Worm (Caenorhabditis elegans) whole organism, late embryonic: ENCODE results near the gene Y62E10A.24.

Source experiments
- C08G9.2 ChIP-seq: sonication (generic microtip); optimal IDR thresholded peaks from 2 replicates; lab custom pipeline; 2016; ENCODE audit warnings: mild to moderate bottlenecking, missing genetic modification characterization, moderate library complexity, missing compliant biosample characterization
- C38D4.7 ChIP-seq: fragments of 200-800 bp; sonication (Bioruptor generic); optimal IDR thresholded peaks from 2 replicates; lab custom pipeline; 2018; ENCODE audit warnings: mild to moderate bottlenecking, missing genetic modification characterization, moderate library complexity, missing compliant biosample characterization
- K09A11.1 ChIP-seq: sonication (generic microtip); optimal IDR thresholded peaks from 2 replicates; lab custom pipeline; 2017; ENCODE audit warnings: antibody characterized with exemption, mild to moderate bottlenecking, missing genetic modification characterization, missing compliant biosample characterization; ENCODE audit not compliant: insufficient read depth
- T23F11.4 ChIP-seq: fragments of 200-800 bp; sonication (Bioruptor generic); optimal IDR thresholded peaks from 2 replicates; lab custom pipeline; 2018; ENCODE audit warnings: mild to moderate bottlenecking, missing genetic modification characterization, missing compliant biosample characterization
- ceh-14 ChIP-seq: sonication (generic microtip); optimal IDR thresholded peaks from 2 replicates; lab custom pipeline; 2016; ENCODE audit warnings: missing genotype, missing genetic modification characterization, missing compliant biosample characterization
- ceh-18 ChIP-seq: sonication (generic microtip); optimal IDR thresholded peaks from 2 replicates; lab custom pipeline; 2016; ENCODE audit warnings: missing genetic modification characterization, missing compliant biosample characterization
- ceh-19 ChIP-seq: fragments of 200-800 bp; sonication (Bioruptor generic); optimal IDR thresholded peaks from 2 replicates; lab custom pipeline; 2018; ENCODE audit warnings: mild to moderate bottlenecking, missing genetic modification characterization, missing compliant biosample characterization
- ceh-30 ChIP-seq: fragments of 150-350 bp; optimal IDR thresholded peaks from 2 replicates; lab custom pipeline; 2014; ENCODE audit warnings: missing biosample characterization, missing genetic modification characterization
- ceh-48 ChIP-seq: sonication (generic microtip); optimal IDR thresholded peaks from 2 replicates; lab custom pipeline; 2016; ENCODE audit warnings: missing genetic modification characterization, inconsistent platforms, missing compliant biosample characterization
- ceh-6 ChIP-seq: fragments of 200-800 bp; sonication (Bioruptor generic); optimal IDR thresholded peaks from 2 replicates; lab custom pipeline; 2018; ENCODE audit warnings: mild to moderate bottlenecking, missing genetic modification characterization, missing compliant biosample characterization
- ceh-9 ChIP-seq: sonication (generic microtip); optimal IDR thresholded peaks from 2 replicates; lab custom pipeline; 2016; ENCODE audit warnings: mild to moderate bottlenecking, missing genetic modification characterization, inconsistent platforms, missing compliant biosample characterization
- elt-2 ChIP-seq: sonication (generic microtip); optimal IDR thresholded peaks from 2 replicates; lab custom pipeline; 2016; ENCODE audit warnings: missing genetic modification reagents, missing genetic modification characterization, missing compliant biosample characterization
- elt-4 ChIP-seq: sonication (generic microtip); optimal IDR thresholded peaks from 2 replicates; lab custom pipeline; 2016; ENCODE audit warnings: missing genetic modification characterization, missing compliant biosample characterization
- eyg-1 ChIP-seq: sonication (generic microtip); optimal IDR thresholded peaks from 2 replicates; lab custom pipeline; 2016; ENCODE audit warnings: missing genotype, missing genetic modification characterization, missing compliant biosample characterization
- fax-1 ChIP-seq: sonication (generic microtip); optimal IDR thresholded peaks from 2 replicates; lab custom pipeline; 2016; ENCODE audit warnings: missing genotype, missing genetic modification characterization, missing compliant biosample characterization
- fkh-6 ChIP-seq: sonication (generic microtip); optimal IDR thresholded peaks from 2 replicates; lab custom pipeline; 2016; ENCODE audit warnings: missing genetic modification characterization, missing compliant biosample characterization
- gmeb-2 ChIP-seq: sonication (generic microtip); optimal IDR thresholded peaks from 2 replicates; lab custom pipeline; 2016; ENCODE audit warnings: missing genetic modification characterization, inconsistent platforms, missing compliant biosample characterization
- hlh-30 ChIP-seq: sonication (generic microtip); optimal IDR thresholded peaks from 2 replicates; lab custom pipeline; 2017; ENCODE audit warnings: antibody characterized with exemption, missing genetic modification characterization, missing compliant biosample characterization; ENCODE audit not compliant: insufficient read depth
- hlh-8 ChIP-seq: sonication (generic microtip); optimal IDR thresholded peaks from 2 replicates; lab custom pipeline; 2016; ENCODE audit warnings: missing genotype, missing genetic modification characterization, missing compliant biosample characterization
- lim-6 ChIP-seq: sonication (generic microtip); optimal IDR thresholded peaks from 2 replicates; lab custom pipeline; 2016; ENCODE audit warnings: missing genetic modification characterization, missing compliant biosample characterization
- madf-2 ChIP-seq: sonication (generic microtip); optimal IDR thresholded peaks from 2 replicates; lab custom pipeline; 2017; ENCODE audit warnings: missing genetic modification characterization, missing compliant biosample characterization
- nfya-1 ChIP-seq: sonication (generic microtip); optimal IDR thresholded peaks from 2 replicates; lab custom pipeline; 2017; ENCODE audit warnings: missing genetic modification characterization, mild to moderate bottlenecking, missing compliant biosample characterization, antibody characterized with exemption, moderate library complexity
- odd-2 ChIP-seq: sonication (generic microtip); optimal IDR thresholded peaks from 2 replicates; lab custom pipeline; 2017; ENCODE audit warnings: antibody characterized with exemption, mild to moderate bottlenecking, missing genetic modification characterization, missing compliant biosample characterization
- pag-3 ChIP-seq: sonication (generic microtip); optimal IDR thresholded peaks from 2 replicates; lab custom pipeline; 2016; ENCODE audit warnings: missing compliant biosample characterization, missing genetic modification characterization, borderline replicate concordance
- pqm-1 ChIP-seq: sonication (generic microtip); optimal IDR thresholded peaks from 2 replicates; lab custom pipeline; 2016; ENCODE audit warnings: missing genetic modification characterization, missing compliant biosample characterization
- pros-1 ChIP-seq: fragments of 150-350 bp; optimal IDR thresholded peaks from 2 replicates; lab custom pipeline; 2014; ENCODE audit warnings: missing biosample characterization, missing genetic modification reagents, missing genetic modification characterization
- sdc-2 ChIP-seq: sonication (generic microtip); optimal IDR thresholded peaks from 2 replicates; lab custom pipeline; 2016; ENCODE audit warnings: missing genotype, missing genetic modification characterization, missing compliant biosample characterization
- syd-9 ChIP-seq: sonication (generic microtip); optimal IDR thresholded peaks from 2 replicates; lab custom pipeline; 2016; ENCODE audit warnings: mild to moderate bottlenecking, missing genetic modification characterization, moderate library complexity, missing compliant biosample characterization
- tbx-7 ChIP-seq: sonication (generic microtip); optimal IDR thresholded peaks from 2 replicates; lab custom pipeline; 2016; ENCODE audit warnings: missing genotype, missing genetic modification characterization, missing compliant biosample characterization
- ttx-3 ChIP-seq: sonication (generic microtip); optimal IDR thresholded peaks from 2 replicates; lab custom pipeline; 2016; ENCODE audit warnings: missing genetic modification reagents, missing genetic modification characterization, missing compliant biosample characterization
- unc-3 ChIP-seq, 2 experiments: fragments of 200-800 bp in 1 of 2; sonication (Bioruptor generic) in 1 of 2; sonication (generic microtip) in 1 of 2; conservative IDR thresholded peaks in 1 of 2; optimal IDR thresholded peaks in 1 of 2; 2 replicates each; pipeline versions ENCODE4 v1.3.6 to Lab custom; 2016 to 2022; ENCODE audit warnings: missing compliant biosample characterization in 2 of 2, missing genetic modification characterization in 2 of 2, missing genetic modification reagents in 1 of 2
- unc-55 ChIP-seq: sonication (generic microtip); optimal IDR thresholded peaks from 2 replicates; lab custom pipeline; 2017; ENCODE audit warnings: missing biosample characterization, missing genetic modification reagents, missing genetic modification characterization

Y62E10A.24 gene

ce11 chrIV:13370235-13370739 is at the start of gene Y62E10A.24, which contains the start of the genes rla-2 and popl-7:
Gene Y62E10A.24, plus strand, starts transcription at chrIV:13370710.
Gene rla-2, minus strand, starts transcription at chrIV:13370285.
Gene popl-7, plus strand, starts transcription at chrIV:13370689.
- TF ChIP-seq K09A11.1 (no peak), hlh-30 (tag; lab: Kevin White, UChicago) (no peak), eyg-1 (tag; lab: Kevin White, UChicago) (no peak), unc-3 (GFP tag; conservative IDR thresholded peaks at IDR 0.05; lab: Robert Waterston, UW) (no peak), unc-3 (tag; optimal IDR thresholded peaks at IDR 0.05; lab: Kevin White, UChicago) (no peak), ceh-48 (no peak), ceh-18 (tag; lab: Kevin White, UChicago) (no peak), syd-9 (tag; lab: Kevin White, UChicago) (no peak), ceh-6 (no peak), T23F11.4 (GFP tag; lab: Kevin White, UChicago) (no peak), hlh-8 (tag; lab: Kevin White, UChicago) (no peak), odd-2 (tag; lab: Kevin White, UChicago) (no peak), ceh-19 (GFP tag; lab: Kevin White, UChicago) (no peak), gmeb-2 (no peak), ttx-3 (no peak)

- TF ChIP-seq ceh-30 (tag; lab: Kevin White, UChicago) (no peak), ceh-14 (tag; lab: Kevin White, UChicago) (no peak), pqm-1 (tag; lab: Kevin White, UChicago) (no peak), fkh-6 (tag; lab: Kevin White, UChicago) (no peak)
Measured at ce11 chrIV:13322429-13322828, 48.1 kb upstream of the Y62E10A.24 start.

- TF ChIP-seq ttx-3 (no peak), unc-55 (GFP tag; lab: Kevin White, UChicago) (no peak), pag-3 (tag; lab: Kevin White, UChicago) (no peak)
Measured at ce11 chrIV:13323823-13324359, 46.6 kb upstream of the Y62E10A.24 start, which contains the start of gene fat-2. Gene fat-2, plus strand, starts transcription at chrIV:13323873.

- TF ChIP-seq elt-2 (tag; lab: Kevin White, UChicago) (peak; percentile 50), syd-9 (tag; lab: Kevin White, UChicago) (no peak), C08G9.2 (tag; lab: Kevin White, UChicago) (no peak), ceh-9 (tag; lab: Kevin White, UChicago) (no peak), fax-1 (no peak), elt-4 (tag; lab: Kevin White, UChicago) (no peak)
Measured at ce11 chrIV:13327064-13327463, 43.4 kb upstream of the Y62E10A.24 start.

ce11 chrIV:13328059-13328458 is 42.5 kb upstream of the Y62E10A.24 start, which contains the start of gene far-6:
Gene far-6, plus strand, starts transcription at chrIV:13328359.
- TF ChIP-seq lim-6 (tag; lab: Kevin White, UChicago) (no peak), pqm-1 (tag; lab: Kevin White, UChicago) (no peak), nfya-1 (tag; lab: Kevin White, UChicago) (no peak), tbx-7 (tag; lab: Kevin White, UChicago) (no peak), sdc-2 (tag; lab: Kevin White, UChicago) (no peak), C38D4.7 (GFP tag; lab: Kevin White, UChicago) (no peak), madf-2 (tag; lab: Kevin White, UChicago) (no peak), pros-1 (tag; lab: Kevin White, UChicago) (no peak), ttx-3 (no peak)
